Fruit fly (Drosophila melanogaster): ENCODE data around the gene mtd.

Gene mtd

dm6 chr3R:5361681-5362319 lies 11.6 kb upstream of the mtd start (continued):
- TF ChIP-seq psq (GFP tag; optimal IDR thresholded peaks at IDR 0.05) (peak; percentile 41), h (optimal IDR thresholded peaks at IDR 0.05) (no peak), NC2α (GFP tag; optimal IDR thresholded peaks at IDR 0.05) (peak; percentile 50), sima (GFP tag; optimal IDR thresholded peaks at IDR 0.05) (peak; percentile 30), Abd-B (GFP tag; optimal IDR thresholded peaks at IDR 0.05) (peak; percentile 68), lov (optimal IDR thresholded peaks at IDR 0.05) (no peak), lov (GFP tag; IDR thresholded peaks at IDR 0.05) (no peak), CG33557 (GFP tag; optimal IDR thresholded peaks at IDR 0.05) (peak; percentile 26), CG17568 (GFP tag; optimal IDR thresholded peaks at IDR 0.05) (no peak), CG16815 (GFP tag; optimal IDR thresholded peaks at IDR 0.05) (peak; percentile 68), CG12744 (GFP tag; optimal IDR thresholded peaks at IDR 0.05) (peak; percentile 61), Dp (GFP tag; optimal IDR thresholded peaks at IDR 0.05) (no peak), CG2199 (GFP tag; IDR thresholded peaks at IDR 0.05) (0 out of 3 replicates have a peak, but pooled peaks have one; percentile 60), HLHmδ (GFP tag; optimal IDR thresholded peaks at IDR 0.05) (no peak), CG4820 (GFP tag; optimal IDR thresholded peaks at IDR 0.05) (peak; percentile 79), CG8478 (optimal IDR thresholded peaks at IDR 0.05) (no peak), unc-4 (GFP tag; IDR thresholded peaks at IDR 0.05; ENCODE audit: partially characterized antibody) (no peak), CG3065 (GFP tag; optimal IDR thresholded peaks at IDR 0.05) (peak; percentile 3), CG6813 (GFP tag; optimal IDR thresholded peaks at IDR 0.05) (peak; percentile 81), CG2712 (tag; optimal IDR thresholded peaks at IDR 0.05) (peak; percentile 87), CG13424 (tag; optimal IDR thresholded peaks at IDR 0.05) (peak; percentile 76), CG12236 (GFP tag; optimal IDR thresholded peaks at IDR 0.05) (peak; percentile 36), ac (GFP tag; optimal IDR thresholded peaks at IDR 0.05) (no peak), MBD-R2 (GFP tag; IDR thresholded peaks at IDR 0.05) (peak; percentile 56; the same call in 1 of the 2 replicates), p53 (GFP tag; optimal IDR thresholded peaks at IDR 0.05) (peak; percentile 35), Camta (GFP tag; optimal IDR thresholded peaks at IDR 0.05) (peak; percentile 79), dmrt11E (tag; optimal IDR thresholded peaks at IDR 0.05) (peak; percentile 55), gro (GFP tag; optimal IDR thresholded peaks at IDR 0.05) (peak; percentile 89), Bdp1 (GFP tag; optimal IDR thresholded peaks at IDR 0.05) (peak; percentile 57), CG1233 (GFP tag; optimal IDR thresholded peaks at IDR 0.05) (peak; percentile 61), mld (GFP tag; IDR thresholded peaks at IDR 0.05; ENCODE audit: partially characterized antibody) (0 out of 3 replicates have a peak, but pooled peaks have one; percentile 20), CG10565 (GFP tag; optimal IDR thresholded peaks at IDR 0.05) (no peak), NK7.1 (GFP tag; optimal IDR thresholded peaks at IDR 0.05) (peak; percentile 61), exex (tag; optimal IDR thresholded peaks at IDR 0.05) (peak; percentile 20), esg (GFP tag; conservative IDR thresholded peaks at IDR 0.05) (peak; percentile 83), CG9727 (GFP tag; optimal IDR thresholded peaks at IDR 0.05) (peak; percentile 66), Vsx1 (GFP tag; optimal IDR thresholded peaks at IDR 0.05) (peak; percentile 62), D19B (GFP tag; optimal IDR thresholded peaks at IDR 0.05) (peak; percentile 57), CG15073 (GFP tag; optimal IDR thresholded peaks at IDR 0.05) (peak; percentile 11), CG11398 (GFP tag; optimal IDR thresholded peaks at IDR 0.05) (peak; percentile 54), tgo (GFP tag; IDR thresholded peaks at IDR 0.05) (peak; percentile 81), Opbp (GFP tag; IDR thresholded peaks at IDR 0.05; ENCODE audit: partially characterized antibody) (no peak), CG3726 (GFP tag; IDR thresholded peaks at IDR 0.05) (peak; percentile 79; the same call in 1 of the 3 replicates), CG9797 (GFP tag; optimal IDR thresholded peaks at IDR 0.05) (no peak), sim (GFP tag; IDR thresholded peaks at IDR 0.05) (peak; percentile 51; the same call in 1 of the 2 replicates), CG7839 (tag; optimal IDR thresholded peaks at IDR 0.05) (peak; percentile 87), unpg (GFP tag; optimal IDR thresholded peaks at IDR 0.05) (peak; percentile 85), kni (GFP tag; optimal IDR thresholded peaks at IDR 0.05) (peak; percentile 1), Atf6 (GFP tag; IDR thresholded peaks at IDR 0.05) (peak; percentile 87), grau (tag; optimal IDR thresholded peaks at IDR 0.05) (peak; percentile 97)

Measured in whole organism, embryonic.